Worm (Caenorhabditis elegans): ENCODE results near the gene F32A5.8.
A peak's percentile ranks its signal among the peaks of the same experiment; 100 is the strongest.

The F32A5.8 gene

ce11 chrII:7287140-7287539, 31.2 kb downstream of the F32A5.8 start (continued):
- no peak for TF ChIP-seq snpc-4 (tag; optimal IDR thresholded peaks at IDR 0.05)
- no peak for TF ChIP-seq dve-1 (tag; optimal IDR thresholded peaks at IDR 0.05; ENCODE audit: insufficient read depth)
- peak; percentile 20 for TF ChIP-seq pqm-1 (tag; optimal IDR thresholded peaks at IDR 0.05)
- TF ChIP-seq nhr-48 (tag; optimal IDR thresholded peaks at IDR 0.05), result no peak
- no peak for TF ChIP-seq lin-1 (GFP tag; IDR thresholded peaks at IDR 0.05)
- TF ChIP-seq hmg-1.1 (GFP tag; IDR thresholded peaks at IDR 0.05), result no peak
- TF ChIP-seq madf-9 (GFP tag; conservative IDR thresholded peaks at IDR 0.05), result no peak
- no peak for TF ChIP-seq nhr-237 (tag; optimal IDR thresholded peaks at IDR 0.05)
- no peak for TF ChIP-seq ceh-44 (GFP tag; IDR thresholded peaks at IDR 0.05)
- no peak for TF ChIP-seq ZK337.2 (GFP tag; IDR thresholded peaks at IDR 0.05)
- no peak for TF ChIP-seq mxl-2 (GFP tag; conservative IDR thresholded peaks at IDR 0.05)
- no peak for TF ChIP-seq T20F7.1 (GFP tag; optimal IDR thresholded peaks at IDR 0.05)
- no peak for TF ChIP-seq sdz-12 (GFP tag; optimal IDR thresholded peaks at IDR 0.05)
- TF ChIP-seq lim-7 (GFP tag; IDR thresholded peaks at IDR 0.05), result no peak
- no peak for TF ChIP-seq T26A8.4 (GFP tag; IDR thresholded peaks at IDR 0.05)
- TF ChIP-seq fos-1 (tag; optimal IDR thresholded peaks at IDR 0.05), result no peak
- TF ChIP-seq mdt-29 (GFP tag; IDR thresholded peaks at IDR 0.05), result no peak
- TF ChIP-seq daf-12 (tag; optimal IDR thresholded peaks at IDR 0.05), result no peak
- no peak for TF ChIP-seq daf-8 (GFP tag; IDR thresholded peaks at IDR 0.05)
- TF ChIP-seq zfp-2 (tag; optimal IDR thresholded peaks at IDR 0.05), result no peak
- no peak for TF ChIP-seq nhr-111 (GFP tag; optimal IDR thresholded peaks at IDR 0.05)
- TF ChIP-seq spr-3 (GFP tag; optimal IDR thresholded peaks at IDR 0.05), result no peak
- TF ChIP-seq aly-2 (tag; optimal IDR thresholded peaks at IDR 0.05), result no peak
- no peak for TF ChIP-seq Y105C5A.15 (GFP tag; IDR thresholded peaks at IDR 0.05)
- no peak for TF ChIP-seq egl-27 (tag; optimal IDR thresholded peaks at IDR 0.05)
- peak; percentile 9 for TF ChIP-seq gei-8 (GFP tag; optimal IDR thresholded peaks at IDR 0.05)
- TF ChIP-seq nhr-76 (tag; optimal IDR thresholded peaks at IDR 0.05), result no peak
- TF ChIP-seq mep-1 (tag; optimal IDR thresholded peaks at IDR 0.05), result no peak
- TF ChIP-seq ceh-20 (GFP tag; IDR thresholded peaks at IDR 0.05), result peak; percentile 70
- peak; percentile 78 for TF ChIP-seq nhr-28 (tag; optimal IDR thresholded peaks at IDR 0.05)
- peak; percentile 37 for TF ChIP-seq hlh-11 (tag; optimal IDR thresholded peaks at IDR 0.05)
- TF ChIP-seq dpl-1 (GFP tag; optimal IDR thresholded peaks at IDR 0.05), result no peak
- no peak for TF ChIP-seq tag-97 (GFP tag; IDR thresholded peaks at IDR 0.05)
- no peak for TF ChIP-seq lin-38 (GFP tag; IDR thresholded peaks at IDR 0.05)
- no peak for TF ChIP-seq F49E8.2 (tag; optimal IDR thresholded peaks at IDR 0.05; ENCODE audit: borderline replicate concordance)
- TF ChIP-seq F37D6.2 (tag; optimal IDR thresholded peaks at IDR 0.05), result no peak
- TF ChIP-seq lin-13 (GFP tag; optimal IDR thresholded peaks at IDR 0.05), result no peak
- TF ChIP-seq nhr-6 (tag; optimal IDR thresholded peaks at IDR 0.05), result no peak
- no peak for TF ChIP-seq zag-1 (tag; optimal IDR thresholded peaks at IDR 0.05)
- TF ChIP-seq R02D3.7 (tag; optimal IDR thresholded peaks at IDR 0.05), result no peak
- no peak for TF ChIP-seq ztf-7 (tag; optimal IDR thresholded peaks at IDR 0.05)
- TF ChIP-seq nhr-10 (tag; optimal IDR thresholded peaks at IDR 0.05), result no peak
- no peak for TF ChIP-seq rbr-2 (tag; optimal IDR thresholded peaks at IDR 0.05)
- no peak for TF ChIP-seq aha-1 (tag)
- no peak for TF ChIP-seq duxl-1 (tag; optimal IDR thresholded peaks at IDR 0.05; ENCODE audit: poor library complexity)
- no peak for TF ChIP-seq nhr-41 (GFP tag; IDR thresholded peaks at IDR 0.05)
- TF ChIP-seq ceh-28 (tag; optimal IDR thresholded peaks at IDR 0.05), result no peak
- TF ChIP-seq Y48G9A.11 (GFP tag; IDR thresholded peaks at IDR 0.05), result no peak
- no peak for TF ChIP-seq lin-15B (tag; optimal IDR thresholded peaks at IDR 0.05)
- TF ChIP-seq arid-1 (GFP tag; conservative IDR thresholded peaks at IDR 0.05), result no peak
- TF ChIP-seq tra-1 (GFP tag; IDR thresholded peaks at IDR 0.05), result peak; percentile 71; the same call in 1 of the 2 replicates
- TF ChIP-seq ceh-82 (tag; optimal IDR thresholded peaks at IDR 0.05), result no peak
- TF ChIP-seq nhr-42 (GFP tag; IDR thresholded peaks at IDR 0.05), result no peak
- TF ChIP-seq mxl-3 (GFP tag; optimal IDR thresholded peaks at IDR 0.05), result peak; percentile 38

Data from whole organism, L4 larva.